Fruit fly (Drosophila melanogaster): Measurements from ENCODE around the gene repo.

repo gene

DNA sequence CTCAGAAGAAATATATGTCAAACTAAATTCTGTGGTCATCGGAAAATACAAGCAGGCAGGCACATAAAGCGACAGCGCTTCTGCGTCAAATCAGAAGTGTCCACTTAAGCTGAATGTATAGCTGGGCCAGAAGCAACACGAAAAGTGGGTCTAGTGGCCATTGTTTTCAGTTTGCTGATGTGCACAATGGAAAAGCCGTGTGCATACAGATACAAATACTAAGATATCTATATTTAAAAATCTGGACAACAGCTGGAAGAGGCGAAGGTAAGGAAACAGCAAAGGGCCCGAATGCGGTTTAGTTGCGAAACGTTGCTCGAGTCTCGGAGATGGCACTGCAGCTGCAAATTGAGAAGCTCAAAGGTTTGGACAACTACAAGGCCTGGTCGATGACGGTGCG, 14.8 kb downstream of the repo start, which contains the start of gene CG18598:
TSS of gene CG18598 (plus strand) at position 301 of the 400 bp plus-strand sequence.
- TF ChIP-seq Med (GFP tag) (peak; percentile 60), Hmx (GFP tag; optimal IDR thresholded peaks at IDR 0.05) (no peak), kah (GFP tag; optimal IDR thresholded peaks at IDR 0.05) (no peak), Ets65A (GFP tag) (peak; percentile 88), sens (GFP tag) (peak; percentile 34)

- TF ChIP-seq CG8478 (optimal IDR thresholded peaks at IDR 0.05) (peak; percentile 53), kay (GFP tag; optimal IDR thresholded peaks at IDR 0.05) (no peak), CG10565 (GFP tag; optimal IDR thresholded peaks at IDR 0.05) (no peak), en (GFP tag; optimal IDR thresholded peaks at IDR 0.05) (no peak), NC2α (GFP tag; optimal IDR thresholded peaks at IDR 0.05) (no peak), Optix (GFP tag; IDR thresholded peaks at IDR 0.05) (no peak), Ets65A (GFP tag) (peak; percentile 31), CG7357 (GFP tag; IDR thresholded peaks at IDR 0.05) (no peak), MESR4 (GFP tag; optimal IDR thresholded peaks at IDR 0.05) (no peak)
Observed at dm6 chr3R:18251876-18252275, 15.9 kb downstream of the repo start.

DNA sequence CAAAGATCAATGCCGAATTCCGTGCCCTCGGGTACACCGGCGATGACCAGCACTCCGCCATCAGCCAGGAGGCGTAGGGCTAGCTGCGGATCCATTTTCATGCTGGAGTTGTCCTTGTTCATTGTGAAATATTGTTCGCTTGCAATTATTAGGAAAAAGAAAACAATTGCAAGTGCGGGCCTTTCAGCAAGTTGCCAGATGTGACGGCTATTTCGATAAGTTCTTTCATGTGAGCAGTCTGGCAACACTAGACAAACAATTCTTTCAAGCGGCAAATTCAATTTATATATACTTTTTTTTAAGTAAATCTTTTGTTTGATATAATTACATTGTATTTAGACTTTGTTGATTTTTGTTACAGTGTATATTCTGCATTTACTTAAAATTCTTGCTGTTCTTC, 16.6 kb downstream of the repo start, which contains the start of gene CG12320:
TSS of gene CG12320 (minus strand) at position 157 of the 400 bp plus-strand sequence.
- no peak for TF ChIP-seq Spps (tag; optimal IDR thresholded peaks at IDR 0.05)
- TF ChIP-seq crc (GFP tag; optimal IDR thresholded peaks at IDR 0.05): no peak
- TF ChIP-seq amos (GFP tag; IDR thresholded peaks at IDR 0.05; ENCODE audit: partially characterized antibody): no peak
- no peak for TF ChIP-seq CG13894 (tag; optimal IDR thresholded peaks at IDR 0.05)
- no peak for TF ChIP-seq Max (GFP tag; optimal IDR thresholded peaks at IDR 0.05)
- TF ChIP-seq Ets97D (GFP tag; optimal IDR thresholded peaks at IDR 0.05): no peak
- peak; percentile 41 for TF ChIP-seq CG2116 (GFP tag; optimal IDR thresholded peaks at IDR 0.05)
- TF ChIP-seq Hmx (GFP tag; optimal IDR thresholded peaks at IDR 0.05): no peak
- TF ChIP-seq CG14860 (GFP tag; IDR thresholded peaks at IDR 0.05; ENCODE audit: partially characterized antibody): no peak
- no peak for TF ChIP-seq CG4730 (GFP tag; IDR thresholded peaks at IDR 0.05)
- TF ChIP-seq CG14050 (GFP tag; IDR thresholded peaks at IDR 0.05): no peak
- no peak for TF ChIP-seq CG1233 (GFP tag; optimal IDR thresholded peaks at IDR 0.05)
- TF ChIP-seq fd3F (GFP tag; optimal IDR thresholded peaks at IDR 0.05): no peak
- TF ChIP-seq MBD-R2 (GFP tag; IDR thresholded peaks at IDR 0.05): peak; percentile 85
- TF ChIP-seq ash1 (GFP tag; optimal IDR thresholded peaks at IDR 0.05): no peak
- no peak for TF ChIP-seq CG16815 (GFP tag; optimal IDR thresholded peaks at IDR 0.05)
- no peak for TF ChIP-seq Lhr (GFP tag; optimal IDR thresholded peaks at IDR 0.05)
- TF ChIP-seq exex (tag; optimal IDR thresholded peaks at IDR 0.05): no peak
- TF ChIP-seq mld (GFP tag; IDR thresholded peaks at IDR 0.05; ENCODE audit: partially characterized antibody): no peak
- TF ChIP-seq klu (GFP tag; IDR thresholded peaks at IDR 0.05): no peak
- no peak for TF ChIP-seq zen (tag; optimal IDR thresholded peaks at IDR 0.05)
- TF ChIP-seq CG3847 (GFP tag; IDR thresholded peaks at IDR 0.05): peak; percentile 53; the same call in 1 of the 2 replicates
- TF ChIP-seq CG17186 (GFP tag; optimal IDR thresholded peaks at IDR 0.05): no peak
- no peak for TF ChIP-seq CG3065 (GFP tag; optimal IDR thresholded peaks at IDR 0.05)
- TF ChIP-seq Meics (GFP tag; optimal IDR thresholded peaks at IDR 0.05): no peak
- no peak for TF ChIP-seq CG3726 (GFP tag; IDR thresholded peaks at IDR 0.05)
- no peak for TF ChIP-seq phol (tag; optimal IDR thresholded peaks at IDR 0.05)
- TF ChIP-seq CG2202 (tag; optimal IDR thresholded peaks at IDR 0.05): no peak
- TF ChIP-seq Sin3A (optimal IDR thresholded peaks at IDR 0.05): peak; percentile 8
- TF ChIP-seq CG11093 (GFP tag; IDR thresholded peaks at IDR 0.05): no peak
- TF ChIP-seq Hmr (GFP tag; optimal IDR thresholded peaks at IDR 0.05): no peak
- no peak for TF ChIP-seq Dfd (GFP tag; optimal IDR thresholded peaks at IDR 0.05)
- TF ChIP-seq odd (GFP tag; optimal IDR thresholded peaks at IDR 0.05): no peak
- TF ChIP-seq CG1529 (GFP tag; optimal IDR thresholded peaks at IDR 0.05): no peak
- TF ChIP-seq HLH4C (GFP tag; IDR thresholded peaks at IDR 0.05; ENCODE audit: partially characterized antibody): no peak
- no peak for TF ChIP-seq CG4360 (GFP tag; IDR thresholded peaks at IDR 0.05)
- no peak for TF ChIP-seq CG5953 (GFP tag; IDR thresholded peaks at IDR 0.05)
- TF ChIP-seq Vsx1 (GFP tag; optimal IDR thresholded peaks at IDR 0.05): no peak
